Fruit fly (Drosophila melanogaster): Measurements from ENCODE around the gene CG43333.

DNA sequence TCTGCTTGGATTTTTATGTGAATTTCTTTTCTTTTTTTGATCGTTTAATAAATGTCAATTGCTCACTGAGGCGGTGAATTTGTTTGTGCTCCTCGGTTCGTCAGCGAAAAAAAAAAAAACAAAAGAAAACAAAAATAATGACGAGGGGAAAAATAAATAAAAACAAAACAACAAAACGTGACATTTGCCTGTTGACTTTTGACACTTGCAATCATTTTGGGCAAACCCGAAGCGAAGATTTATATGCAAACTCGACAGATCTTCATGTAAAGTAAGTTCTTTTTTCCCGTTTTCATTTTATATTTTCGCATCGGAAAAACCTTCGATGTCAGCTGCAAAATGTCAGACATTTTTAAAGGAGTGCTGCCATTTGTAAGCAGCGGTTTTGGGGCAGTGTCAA, 19.9 kb upstream of the CG43333 start:
- TF ChIP-seq Snoo (tag; optimal IDR thresholded peaks at IDR 0.05) (no peak), CG8159 (tag; optimal IDR thresholded peaks at IDR 0.05) (no peak), CG34367 (tag; optimal IDR thresholded peaks at IDR 0.05) (no peak)
